Fruit fly (Drosophila melanogaster) Kc167 (cell line): ENCODE results near the gene CG7326.

Source experiments
- h ChIP-seq: fragments of >200 bp; optimal IDR thresholded peaks from 3 replicates; lab custom pipeline; 2018; ENCODE audit warnings: missing external identifiers
- insv ChIP-seq: fragments of >200 bp; optimal IDR thresholded peaks from 3 replicates; lab custom pipeline; 2018; ENCODE audit warnings: missing external identifiers
- ttk ChIP-seq: sonication (Bioruptor generic); optimal IDR thresholded peaks from 2 replicates; lab custom pipeline; 2017; ENCODE audit warnings: missing external identifiers

DNA sequence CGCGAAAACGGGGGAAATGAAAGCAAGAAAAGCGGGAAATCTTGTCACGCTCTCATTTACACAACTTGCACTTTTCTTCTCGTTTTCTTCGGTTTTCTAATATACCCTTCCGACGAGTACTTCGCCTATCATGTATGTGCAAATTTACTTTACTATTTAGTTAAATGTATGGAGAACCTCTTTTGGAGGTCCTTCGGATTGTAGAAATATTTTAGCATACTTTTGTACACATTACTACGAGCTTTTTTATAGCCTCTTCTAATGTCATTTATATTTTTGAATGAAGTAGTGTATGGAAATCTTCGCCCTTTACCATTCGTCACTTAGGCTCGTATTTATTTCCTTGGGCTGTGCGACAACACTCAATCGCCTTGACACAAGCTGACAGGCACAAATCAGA, 33.7 kb upstream of the CG7326 start:
- TF ChIP-seq ttk (no peak), h (no peak), insv (lab: Kevin White, UChicago) (no peak)
